Fruit fly (Drosophila melanogaster): ENCODE results near the gene CG14383.

Gene CG14383

dm6 chr3R:12988411-12988810 lies at the start of gene CG14383:
Gene CG14383, minus strand, starts transcription at chr3R:12988511.
- no peak for TF ChIP-seq psq (optimal IDR thresholded peaks at IDR 0.05)
- TF ChIP-seq insv (optimal IDR thresholded peaks at IDR 0.05) = no peak
- no peak for TF ChIP-seq h (optimal IDR thresholded peaks at IDR 0.05)
- no peak for TF ChIP-seq ttk (optimal IDR thresholded peaks at IDR 0.05)
- TF ChIP-seq Myc (optimal IDR thresholded peaks at IDR 0.05) = no peak
- no peak for TF ChIP-seq Sin3A (optimal IDR thresholded peaks at IDR 0.05)

dm6 chr3R:13038075-13038474 lies 49.8 kb upstream of the CG14383 start, which contains the start of gene CG11668:
Gene CG11668, plus strand, starts transcription at chr3R:13038375.
- TF ChIP-seq h (optimal IDR thresholded peaks at IDR 0.05) = no peak
- TF ChIP-seq insv (optimal IDR thresholded peaks at IDR 0.05) = no peak
- no peak for TF ChIP-seq Sin3A (optimal IDR thresholded peaks at IDR 0.05)
- TF ChIP-seq ttk (optimal IDR thresholded peaks at IDR 0.05) = no peak
- TF ChIP-seq psq (optimal IDR thresholded peaks at IDR 0.05) = no peak
- TF ChIP-seq Myc (optimal IDR thresholded peaks at IDR 0.05) = no peak

DNA sequence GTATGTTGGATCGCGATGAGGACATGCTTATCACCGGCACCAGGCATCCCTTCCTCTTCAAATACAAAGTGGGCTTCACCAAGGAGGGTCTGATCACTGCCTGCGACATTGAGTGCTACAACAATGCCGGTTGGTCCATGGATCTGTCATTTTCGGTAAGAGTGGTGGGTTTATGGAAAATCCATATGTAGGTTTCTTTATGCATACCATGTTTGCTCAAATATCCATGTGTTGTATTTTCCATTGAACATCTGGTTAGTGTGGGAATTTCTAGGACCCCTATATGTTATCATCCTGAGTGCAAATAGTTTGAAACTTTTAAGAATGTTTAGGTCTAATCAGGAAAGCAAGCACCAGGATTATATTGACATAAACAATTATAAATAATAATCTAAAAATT lies 47.8 kb upstream of the CG14383 start:
- TF ChIP-seq ttk (optimal IDR thresholded peaks at IDR 0.05) = no peak
- no peak for TF ChIP-seq insv (optimal IDR thresholded peaks at IDR 0.05)
- TF ChIP-seq Myc (optimal IDR thresholded peaks at IDR 0.05) = no peak

DNA sequence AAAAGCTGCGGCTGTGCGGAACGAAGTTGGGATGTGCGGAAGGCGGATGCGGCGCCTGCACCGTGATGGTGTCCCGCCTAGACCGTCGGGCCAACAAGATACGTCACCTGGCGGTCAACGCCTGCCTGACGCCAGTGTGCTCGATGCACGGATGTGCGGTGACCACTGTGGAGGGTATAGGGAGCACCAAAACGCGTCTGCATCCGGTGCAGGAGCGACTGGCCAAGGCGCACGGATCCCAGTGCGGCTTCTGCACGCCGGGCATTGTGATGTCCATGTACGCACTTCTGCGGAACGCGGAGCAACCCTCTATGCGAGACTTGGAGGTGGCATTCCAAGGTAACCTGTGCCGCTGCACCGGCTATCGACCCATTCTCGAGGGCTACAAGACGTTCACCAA lies 45.4 kb upstream of the CG14383 start:
- no peak for TF ChIP-seq ttk (optimal IDR thresholded peaks at IDR 0.05)
- TF ChIP-seq psq (optimal IDR thresholded peaks at IDR 0.05) = no peak
- no peak for TF ChIP-seq insv (optimal IDR thresholded peaks at IDR 0.05)
- TF ChIP-seq Sin3A (optimal IDR thresholded peaks at IDR 0.05) = no peak
- TF ChIP-seq h (optimal IDR thresholded peaks at IDR 0.05) = no peak
- no peak for TF ChIP-seq Myc (optimal IDR thresholded peaks at IDR 0.05)

- no peak for TF ChIP-seq h (optimal IDR thresholded peaks at IDR 0.05)
Measured at dm6 chr3R:13032975-13033445, 44.7 kb upstream of the CG14383 start.

DNA sequence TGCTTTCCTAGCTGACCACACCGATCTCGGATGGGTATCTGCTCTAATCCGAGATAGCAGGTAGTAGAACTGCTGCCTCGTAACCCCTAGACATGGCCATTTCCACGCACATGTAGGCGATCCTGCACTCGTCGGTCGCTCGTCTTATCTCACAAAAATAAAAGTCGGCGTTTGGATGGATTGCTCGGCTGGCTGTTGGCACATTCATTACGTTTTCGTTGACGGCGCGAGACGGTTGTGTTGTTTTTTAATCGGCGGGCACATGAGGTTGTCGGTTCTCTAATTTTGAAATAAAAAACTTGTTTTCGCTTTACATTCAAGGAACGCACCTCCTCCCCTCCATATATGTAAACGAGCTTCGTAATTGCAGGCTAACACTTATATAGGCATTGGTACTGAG lies 44.0 kb upstream of the CG14383 start, which contains the start of gene ry:
TSS of gene ry (plus strand) at position 206 of the 400 bp plus-strand sequence.
- TF ChIP-seq Myc (optimal IDR thresholded peaks at IDR 0.05) (no peak), ttk (optimal IDR thresholded peaks at IDR 0.05) (no peak), Sin3A (optimal IDR thresholded peaks at IDR 0.05) (no peak), h (optimal IDR thresholded peaks at IDR 0.05) (no peak), psq (optimal IDR thresholded peaks at IDR 0.05) (no peak), insv (optimal IDR thresholded peaks at IDR 0.05) (no peak)

- TF ChIP-seq h (optimal IDR thresholded peaks at IDR 0.05) (no peak), ttk (optimal IDR thresholded peaks at IDR 0.05) (no peak), psq (optimal IDR thresholded peaks at IDR 0.05) (no peak), Myc (optimal IDR thresholded peaks at IDR 0.05) (no peak), insv (optimal IDR thresholded peaks at IDR 0.05) (no peak), Sin3A (optimal IDR thresholded peaks at IDR 0.05) (no peak)
Measured at dm6 chr3R:13030257-13031173, 42.2 kb upstream of the CG14383 start, which contains the start of the genes CG46281 and CG46280. Gene CG46281, minus strand, starts transcription at chr3R:13030307. Gene CG46280, minus strand, starts transcription at chr3R:13030659.

DNA sequence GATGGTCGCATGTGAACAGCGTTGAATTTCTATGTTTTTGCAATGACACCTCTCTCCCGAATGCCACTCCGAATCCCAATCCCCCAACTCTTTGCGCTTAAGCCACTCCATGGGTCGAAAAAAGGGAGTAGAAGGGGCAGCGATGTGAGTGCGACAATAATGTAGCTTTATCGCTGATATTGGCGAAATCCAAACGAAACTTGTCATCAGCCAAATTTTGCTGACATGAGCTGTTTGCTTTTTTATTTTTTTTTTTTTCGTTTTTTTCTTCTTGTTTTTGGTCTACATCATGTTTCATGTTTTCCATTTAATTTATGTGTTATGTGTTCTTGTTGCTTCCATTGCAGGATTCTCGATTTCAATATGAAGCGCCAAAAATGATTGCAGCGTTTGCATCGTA lies 30.7 kb upstream of the CG14383 start:
- no peak for TF ChIP-seq psq (optimal IDR thresholded peaks at IDR 0.05)

DNA sequence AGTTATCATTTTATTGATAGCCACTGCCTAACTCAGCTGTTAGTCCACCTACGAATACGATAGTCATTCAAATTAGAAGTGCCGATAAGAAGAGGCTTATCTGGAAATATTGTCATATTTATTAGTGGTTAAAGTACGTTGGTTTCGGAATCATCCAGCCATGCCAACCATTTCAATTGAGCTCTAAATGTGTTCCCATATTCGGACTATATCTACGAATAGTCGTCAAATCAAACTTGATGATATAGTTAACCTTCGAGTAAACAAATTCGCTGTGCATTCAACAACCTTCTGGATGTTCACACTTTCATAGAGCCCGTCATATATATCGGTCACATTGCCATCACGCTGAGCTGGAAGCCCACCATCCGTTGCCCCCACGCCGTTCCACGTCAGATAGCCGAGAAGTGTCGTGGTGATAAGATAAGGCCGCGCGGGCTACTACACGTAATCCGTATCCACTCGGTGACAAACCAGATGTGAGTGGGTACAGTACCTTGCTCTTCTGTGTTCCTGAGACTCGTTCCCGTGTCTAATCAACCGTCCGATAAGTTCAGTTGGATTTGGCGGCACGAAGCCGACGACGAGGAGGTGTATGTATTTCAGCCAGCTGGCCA lies 30.1 kb upstream of the CG14383 start:
- TF ChIP-seq ttk (optimal IDR thresholded peaks at IDR 0.05) (no peak), psq (optimal IDR thresholded peaks at IDR 0.05) (no peak), Myc (optimal IDR thresholded peaks at IDR 0.05) (no peak), insv (optimal IDR thresholded peaks at IDR 0.05) (no peak), h (optimal IDR thresholded peaks at IDR 0.05) (no peak), Sin3A (optimal IDR thresholded peaks at IDR 0.05) (no peak)

DNA sequence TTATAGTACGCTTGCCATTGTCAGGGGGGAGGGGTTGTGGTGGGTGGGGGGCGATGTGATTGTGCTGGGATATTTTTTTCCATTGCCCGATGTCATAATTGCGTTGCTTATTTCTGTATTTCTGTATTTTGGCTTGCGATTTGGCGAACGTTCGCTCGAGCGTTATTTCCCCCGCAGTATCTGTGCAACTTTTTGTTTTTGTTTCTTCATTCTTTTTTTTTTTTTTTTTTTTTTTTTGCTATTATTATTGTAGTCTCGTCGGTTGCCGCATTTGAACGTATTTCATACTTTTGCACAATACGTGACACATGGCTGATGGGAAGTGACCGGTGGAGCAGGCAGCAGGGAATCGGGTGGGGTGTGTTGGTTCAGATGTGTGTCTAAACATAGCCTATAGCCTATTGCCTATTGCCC lies 29.3 kb upstream of the CG14383 start:
- TF ChIP-seq Myc (optimal IDR thresholded peaks at IDR 0.05) (no peak), Sin3A (optimal IDR thresholded peaks at IDR 0.05) (no peak), insv (optimal IDR thresholded peaks at IDR 0.05) (no peak), h (optimal IDR thresholded peaks at IDR 0.05) (no peak), ttk (optimal IDR thresholded peaks at IDR 0.05) (no peak), psq (optimal IDR thresholded peaks at IDR 0.05) (no peak)

DNA sequence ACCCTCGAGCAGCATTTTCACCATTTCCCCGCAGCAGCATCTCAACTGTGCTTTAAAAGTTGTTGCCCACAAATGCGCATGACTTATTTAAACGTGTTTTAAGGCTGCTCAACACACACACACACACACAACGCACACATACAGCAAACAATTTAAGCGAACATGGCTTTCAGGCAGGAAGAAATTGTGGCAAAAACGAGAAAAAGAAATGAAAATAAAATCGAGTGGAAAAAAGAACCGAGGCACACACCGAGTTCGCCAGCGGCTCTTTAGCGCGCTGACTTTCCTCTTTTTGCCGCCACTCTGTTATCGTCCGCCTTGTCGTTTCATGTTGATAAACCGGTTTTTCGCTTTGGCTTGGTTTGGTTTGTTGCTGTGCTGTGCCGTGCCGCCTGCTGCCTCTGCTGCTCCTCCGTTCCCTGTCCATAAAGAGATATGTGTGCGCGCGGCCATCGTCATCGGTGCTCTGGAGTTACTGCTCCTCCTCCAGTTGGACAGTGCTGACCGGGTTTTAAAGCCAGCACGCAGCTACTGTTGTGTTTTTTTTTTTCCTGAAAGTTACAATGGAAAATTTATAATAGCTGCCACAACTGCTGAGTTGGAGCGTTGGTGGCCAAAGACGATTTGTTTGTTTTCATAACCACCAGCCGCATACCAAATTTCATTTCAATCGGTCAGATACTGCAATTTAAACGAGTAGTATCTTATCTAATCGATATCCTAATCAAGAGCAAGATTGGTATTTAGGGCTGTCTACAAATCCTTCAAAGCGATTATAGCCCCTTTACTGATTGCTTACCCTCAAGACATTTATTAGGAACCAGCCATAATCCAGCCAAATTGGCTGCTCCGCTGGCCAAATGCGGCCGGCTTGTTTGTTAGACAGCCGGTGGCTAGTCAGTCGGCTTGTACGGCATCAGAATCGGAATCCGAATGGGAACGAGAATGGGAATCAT lies 27.8 kb upstream of the CG14383 start:
- TF ChIP-seq Sin3A (optimal IDR thresholded peaks at IDR 0.05) (no peak), ttk (optimal IDR thresholded peaks at IDR 0.05) (no peak), psq (optimal IDR thresholded peaks at IDR 0.05) (no peak), insv (optimal IDR thresholded peaks at IDR 0.05) (no peak), Myc (optimal IDR thresholded peaks at IDR 0.05) (no peak)

- TF ChIP-seq psq (optimal IDR thresholded peaks at IDR 0.05) (no peak), insv (optimal IDR thresholded peaks at IDR 0.05) (no peak), h (optimal IDR thresholded peaks at IDR 0.05) (no peak), Sin3A (optimal IDR thresholded peaks at IDR 0.05) (no peak), Myc (optimal IDR thresholded peaks at IDR 0.05) (no peak), ttk (optimal IDR thresholded peaks at IDR 0.05) (no peak)
Measured at dm6 chr3R:13015402-13015801, 27.1 kb upstream of the CG14383 start.

All from Kc167 (cell line).